Fruit fly (Drosophila melanogaster): ENCODE measurements around the gene CG17192.

The CG17192 gene

dm6 chr3R:26984437-26984836 lies 33.6 kb downstream of the CG17192 start:
- peak; percentile 77 for TF ChIP-seq exex (tag; optimal IDR thresholded peaks at IDR 0.05)
- TF ChIP-seq grn (GFP tag; optimal IDR thresholded peaks at IDR 0.05) = peak; percentile 52
- no peak for TF ChIP-seq CG10147 (GFP tag; optimal IDR thresholded peaks at IDR 0.05)

- no peak for TF ChIP-seq sima (GFP tag; optimal IDR thresholded peaks at IDR 0.05)
- TF ChIP-seq pum (GFP tag; optimal IDR thresholded peaks at IDR 0.05) = no peak
- TF ChIP-seq CG18262 (tag; optimal IDR thresholded peaks at IDR 0.05) = no peak
- no peak for TF ChIP-seq CG12104 (GFP tag; optimal IDR thresholded peaks at IDR 0.05)
- no peak for TF ChIP-seq onecut (GFP tag; IDR thresholded peaks at IDR 0.05)
- no peak for TF ChIP-seq ssp (GFP tag; IDR thresholded peaks at IDR 0.05)
- peak; percentile 23 for TF ChIP-seq sd (tag; optimal IDR thresholded peaks at IDR 0.05)
- no peak for TF ChIP-seq trh (GFP tag; optimal IDR thresholded peaks at IDR 0.05)
- no peak for TF ChIP-seq z (GFP tag; IDR thresholded peaks at IDR 0.05)
- no peak for TF ChIP-seq trem (tag; optimal IDR thresholded peaks at IDR 0.05)
- TF ChIP-seq ttk (GFP tag; IDR thresholded peaks at IDR 0.05) = no peak
- no peak for TF ChIP-seq Trl (optimal IDR thresholded peaks at IDR 0.05)
- TF ChIP-seq Trl (GFP tag; optimal IDR thresholded peaks at IDR 0.05) = no peak
- no peak for TF ChIP-seq grn (GFP tag; optimal IDR thresholded peaks at IDR 0.05)
- no peak for TF ChIP-seq CkIIα-i1 (GFP tag; IDR thresholded peaks at IDR 0.05)
- TF ChIP-seq CG8359 (GFP tag; optimal IDR thresholded peaks at IDR 0.05; ENCODE audit: borderline replicate concordance) = no peak
- TF ChIP-seq CG3163 (GFP tag; optimal IDR thresholded peaks at IDR 0.05) = no peak
- TF ChIP-seq CG11723 (GFP tag; optimal IDR thresholded peaks at IDR 0.05) = no peak
- no peak for TF ChIP-seq ro (GFP tag; IDR thresholded peaks at IDR 0.05)
- no peak for TF ChIP-seq CG10147 (GFP tag; optimal IDR thresholded peaks at IDR 0.05)
- no peak for TF ChIP-seq CG16813 (GFP tag; IDR thresholded peaks at IDR 0.05; ENCODE audit: partially characterized antibody)
- peak; percentile 52 for TF ChIP-seq Med (GFP tag)
- TF ChIP-seq Lpt (GFP tag; optimal IDR thresholded peaks at IDR 0.05) = no peak
- TF ChIP-seq Blimp-1 (GFP tag; optimal IDR thresholded peaks at IDR 0.05) = no peak
- no peak for TF ChIP-seq pita (GFP tag; optimal IDR thresholded peaks at IDR 0.05)
- no peak for TF ChIP-seq CG12744 (GFP tag; optimal IDR thresholded peaks at IDR 0.05)
- no peak for TF ChIP-seq CG11695 (GFP tag; IDR thresholded peaks at IDR 0.05)
- TF ChIP-seq gro (GFP tag; optimal IDR thresholded peaks at IDR 0.05) = peak; percentile 62
- peak; percentile 18; the same call in 1 of the 2 replicates for TF ChIP-seq Atf6 (GFP tag; IDR thresholded peaks at IDR 0.05)
- no peak for TF ChIP-seq nerfin-1 (tag; optimal IDR thresholded peaks at IDR 0.05)
- no peak for TF ChIP-seq dati (GFP tag; IDR thresholded peaks at IDR 0.05)
- TF ChIP-seq seq (GFP tag; IDR thresholded peaks at IDR 0.05) = no peak
- TF ChIP-seq CG4360 (GFP tag; IDR thresholded peaks at IDR 0.05) = no peak
- no peak for TF ChIP-seq pfk (GFP tag; optimal IDR thresholded peaks at IDR 0.05)
- TF ChIP-seq MESR4 (GFP tag; optimal IDR thresholded peaks at IDR 0.05) = no peak
- TF ChIP-seq CG8089 (GFP tag; optimal IDR thresholded peaks at IDR 0.05) = no peak
- no peak for TF ChIP-seq CG34376 (GFP tag; optimal IDR thresholded peaks at IDR 0.05)
- no peak for TF ChIP-seq p53 (GFP tag; optimal IDR thresholded peaks at IDR 0.05)
- no peak for TF ChIP-seq pan (optimal IDR thresholded peaks at IDR 0.05)
- no peak for TF ChIP-seq pan (GFP tag; optimal IDR thresholded peaks at IDR 0.05 in 1 of 2, IDR thresholded peaks at IDR 0.05 in 1 of 2)
- no peak for TF ChIP-seq Adf1 (GFP tag; IDR thresholded peaks at IDR 0.05)
- no peak for TF ChIP-seq CG31224 (GFP tag; IDR thresholded peaks at IDR 0.05)
- no peak for TF ChIP-seq CG15514 (GFP tag; optimal IDR thresholded peaks at IDR 0.05)
- TF ChIP-seq salm (tag; optimal IDR thresholded peaks at IDR 0.05) = no peak
- TF ChIP-seq chinmo (GFP tag; IDR thresholded peaks at IDR 0.05; ENCODE audit: partially characterized antibody) = 0 out of 4 replicates have a peak, but pooled peaks have one; percentile 50
- no peak for TF ChIP-seq gsb (GFP tag; IDR thresholded peaks at IDR 0.05)
- peak; percentile 17 for TF ChIP-seq CG2678 (tag; optimal IDR thresholded peaks at IDR 0.05)
- TF ChIP-seq tin (GFP tag; optimal IDR thresholded peaks at IDR 0.05) = no peak
- no peak for TF ChIP-seq lbe (GFP tag; optimal IDR thresholded peaks at IDR 0.05)
- no peak for TF ChIP-seq Dad (GFP tag; optimal IDR thresholded peaks at IDR 0.05)
Measured at dm6 chr3R:26982106-26982505, 36.0 kb downstream of the CG17192 start.
